Fruit fly (Drosophila melanogaster) whole organism: ENCODE data around the gene CG10616.

Experiments
- CG8478 ChIP-seq: fragments of >200 bp; optimal IDR thresholded peaks from 2 replicates; lab custom pipeline; 2018; ENCODE audit warnings: inconsistent platforms
- Dll ChIP-seq: fragments of >200 bp; optimal IDR thresholded peaks from 2 replicates; lab custom pipeline; 2017
- EcR ChIP-seq, 2 experiments: fragments of >200 bp; optimal IDR thresholded peaks; 2 replicates each; lab custom pipeline; 2017; ENCODE audit warnings: missing biosample characterization in 2 of 2, missing genetic modification characterization in 2 of 2, missing genetic modification reagents in 2 of 2
- pan ChIP-seq: fragments of >200 bp; optimal IDR thresholded peaks from 2 replicates; lab custom pipeline; 2017
- psq ChIP-seq: fragments of >200 bp; optimal IDR thresholded peaks from 2 replicates; lab custom pipeline; 2017
- usp ChIP-seq: fragments of >200 bp; optimal IDR thresholded peaks from 2 replicates; lab custom pipeline; 2017; ENCODE audit warnings: missing biosample characterization, missing genetic modification characterization, mixed read lengths

DNA sequence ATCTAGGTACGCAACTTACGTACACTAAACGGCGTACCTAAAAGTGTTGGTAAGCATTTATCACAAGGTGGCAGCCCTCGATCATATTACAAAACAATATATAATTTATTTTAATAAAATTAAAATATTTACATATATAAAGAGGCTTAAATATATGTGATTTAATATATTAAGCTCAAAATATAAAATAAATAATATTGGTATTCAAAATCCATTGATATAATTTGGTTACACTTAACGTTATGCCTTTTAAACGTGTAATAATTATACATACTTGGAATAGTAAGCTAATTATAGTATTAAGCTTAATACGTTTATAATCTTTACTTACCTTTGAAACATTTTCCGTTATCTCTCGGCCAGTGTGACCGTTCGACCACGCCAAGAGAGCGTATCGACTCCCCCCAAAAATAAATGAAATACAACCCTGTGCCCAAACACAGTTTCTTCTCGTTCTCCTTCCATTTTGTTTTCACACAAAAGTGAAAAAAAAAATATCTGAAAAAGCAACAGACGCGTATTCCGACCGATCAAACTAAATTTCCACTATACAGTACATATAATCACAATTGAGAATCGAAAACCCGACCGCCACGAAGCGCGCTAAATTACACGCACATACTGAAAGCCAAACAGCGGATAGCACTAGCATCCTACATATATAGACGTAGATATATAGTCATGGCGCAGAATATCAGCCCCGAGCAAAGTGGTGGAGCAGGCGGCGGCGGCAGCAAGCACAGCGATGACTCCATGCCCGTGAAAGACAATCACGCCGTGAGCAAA is 32.5 kb downstream of the CG10616 start, which contains the start of the genes CG10646 and vih:
- no peak for TF ChIP-seq psq (lab: Kevin White, UChicago)
- no peak for TF ChIP-seq pan (lab: Kevin White, UChicago)
- no peak for TF ChIP-seq Dll (lab: Kevin White, UChicago)
- TF ChIP-seq EcR (GFP tag; optimal IDR thresholded peaks at IDR 0.05; lab: Kevin White, UChicago): no peak
- no peak for TF ChIP-seq CG8478 (lab: Kevin White, UChicago)
- TF ChIP-seq usp (GFP tag; lab: Kevin White, UChicago): no peak
